Worm (Caenorhabditis elegans) whole organism, L1 larva: ENCODE results near the gene C08B11.9.

Experiments
- C16A3.4 ChIP-seq: fragments of 150-350 bp; optimal IDR thresholded peaks from 2 replicates; lab custom pipeline; 2014; ENCODE audit warnings: missing biosample characterization, missing genetic modification characterization
- C34B4.2 ChIP-seq: sonication (generic microtip); optimal IDR thresholded peaks from 2 replicates; lab custom pipeline; 2017; ENCODE audit warnings: mild to moderate bottlenecking, missing genetic modification characterization, missing compliant biosample characterization
- Y116A8C.19 ChIP-seq: sonication (generic microtip); optimal IDR thresholded peaks from 2 replicates; lab custom pipeline; 2016; ENCODE audit warnings: missing compliant biosample characterization, missing genetic modification characterization, borderline replicate concordance
- aly-2 ChIP-seq: fragments of 150-350 bp; optimal IDR thresholded peaks from 2 replicates; lab custom pipeline; 2014; ENCODE audit warnings: missing biosample characterization, missing genetic modification characterization
- ceh-88 ChIP-seq: fragments of 200-800 bp; sonication (Bioruptor generic); IDR thresholded peaks from 2 replicates; pipeline ENCODE4 v1.3.6; 2022; ENCODE audit warnings: missing genetic modification characterization, missing compliant biosample characterization
- dpl-1 ChIP-seq, 3 experiments: fragments of 150-350 bp in 2 of 3; sonication (generic microtip) in 1 of 3; optimal IDR thresholded peaks; 2 replicates each; lab custom pipeline; 2014 to 2017; ENCODE audit warnings: missing biosample characterization in 3 of 3, missing genetic modification characterization in 3 of 3, missing genetic modification reagents in 3 of 3
- efl-1 ChIP-seq, 4 experiments: fragments of 150-350 bp; optimal IDR thresholded peaks in 3 of 4; peaks in 1 of 4; 1 replicate in 1 of 4; 2 replicates in 3 of 4; lab custom pipeline; 2014; ENCODE audit warnings: missing biosample characterization in 2 of 4, missing genetic modification characterization in 2 of 4, missing genetic modification reagents in 2 of 4
- efl-3 ChIP-seq: fragments of 200-800 bp; sonication (Bioruptor generic); optimal IDR thresholded peaks from 2 replicates; lab custom pipeline; 2018; ENCODE audit warnings: mild to moderate bottlenecking, missing genetic modification characterization, missing compliant biosample characterization
- elt-2 ChIP-seq: sonication (generic microtip); optimal IDR thresholded peaks from 2 replicates; lab custom pipeline; 2016; ENCODE audit warnings: missing genetic modification characterization, mild to moderate bottlenecking, inconsistent platforms, missing compliant biosample characterization, missing genetic modification reagents
- ets-5 ChIP-seq: fragments of 200-800 bp; sonication (Bioruptor generic); IDR thresholded peaks from 2 replicates; pipeline ENCODE4 v1.3.6; 2022; ENCODE audit warnings: missing genetic modification characterization, missing compliant biosample characterization
- hlh-17 ChIP-seq: fragments of 200-800 bp; sonication (Bioruptor generic); optimal IDR thresholded peaks from 2 replicates; lab custom pipeline; 2018; ENCODE audit warnings: missing genetic modification characterization, mild to moderate bottlenecking, missing compliant biosample characterization, moderate library complexity, borderline replicate concordance
- irx-1 ChIP-seq: sonication (generic microtip); optimal IDR thresholded peaks from 2 replicates; lab custom pipeline; 2016; ENCODE audit warnings: missing genetic modification characterization, missing compliant biosample characterization
- jun-1 ChIP-seq: fragments of 150-350 bp; optimal IDR thresholded peaks from 2 replicates; lab custom pipeline; 2014; ENCODE audit warnings: missing biosample characterization, missing genetic modification reagents, missing genetic modification characterization
- lin-15B ChIP-seq: fragments of 150-350 bp; sonication (generic microtip); optimal IDR thresholded peaks from 3 replicates; lab custom pipeline; 2014; ENCODE audit warnings: missing biosample characterization, missing genetic modification characterization
- lin-35 ChIP-seq, 2 experiments: fragments of 150-350 bp; optimal IDR thresholded peaks; 2 replicates each; lab custom pipeline; 2014; ENCODE audit warnings: missing biosample characterization in 2 of 2, missing genetic modification characterization in 2 of 2, missing genetic modification reagents in 2 of 2
- lin-39 ChIP-seq: fragments of 150-350 bp; optimal IDR thresholded peaks from 2 replicates; lab custom pipeline; 2014; ENCODE audit warnings: missing biosample characterization, missing genetic modification reagents, missing genetic modification characterization
- lir-3 ChIP-seq: sonication (generic microtip); optimal IDR thresholded peaks from 2 replicates; lab custom pipeline; 2016; ENCODE audit warnings: mild to moderate bottlenecking, missing genetic modification characterization, moderate library complexity, missing compliant biosample characterization; ENCODE audit not compliant: poor library complexity
- lsy-2 ChIP-seq, 2 experiments: fragments of 150-350 bp; optimal IDR thresholded peaks; 2 replicates each; lab custom pipeline; 2014; ENCODE audit warnings: missing biosample characterization in 2 of 2, missing genetic modification characterization in 2 of 2
- mab-9 ChIP-seq: fragments of 200-800 bp; sonication (Bioruptor generic); IDR thresholded peaks from 2 replicates; pipeline ENCODE4 v1.3.6; 2022; ENCODE audit warnings: missing genetic modification reagents, missing genetic modification characterization, missing compliant biosample characterization
- mdl-1 ChIP-seq, 2 experiments: fragments of 150-350 bp; optimal IDR thresholded peaks; 2 replicates each; lab custom pipeline; 2014 to 2017; ENCODE audit warnings: missing biosample characterization in 2 of 2, missing genetic modification characterization in 2 of 2, inconsistent platforms in 1 of 2
- mef-2 ChIP-seq: fragments of 150-350 bp; optimal IDR thresholded peaks from 2 replicates; lab custom pipeline; 2014; ENCODE audit warnings: missing biosample characterization, missing genetic modification characterization
- mep-1 ChIP-seq: fragments of 150-350 bp; optimal IDR thresholded peaks from 2 replicates; lab custom pipeline; 2014; ENCODE audit warnings: missing biosample characterization, missing genetic modification characterization
- nhr-11 ChIP-seq: fragments of 150-350 bp; optimal IDR thresholded peaks from 2 replicates; lab custom pipeline; 2014; ENCODE audit warnings: missing biosample characterization, missing genetic modification characterization
- nhr-19 ChIP-seq: fragments of 200-800 bp; sonication (Bioruptor generic); conservative IDR thresholded peaks from 2 replicates; pipeline ENCODE4 v1.3.6; 2022; ENCODE audit warnings: missing genetic modification characterization, missing compliant biosample characterization
- nhr-28 ChIP-seq: fragments of 150-350 bp; optimal IDR thresholded peaks from 2 replicates; lab custom pipeline; 2014; ENCODE audit warnings: missing biosample characterization, missing genetic modification characterization
- nhr-47 ChIP-seq: sonication (generic microtip); optimal IDR thresholded peaks from 2 replicates; lab custom pipeline; 2016; ENCODE audit warnings: mild to moderate bottlenecking, missing genetic modification characterization, moderate library complexity, missing compliant biosample characterization
- nhr-71 ChIP-seq: sonication (generic microtip); optimal IDR thresholded peaks from 2 replicates; lab custom pipeline; 2016; ENCODE audit warnings: mild to moderate bottlenecking, missing genetic modification characterization, moderate library complexity, missing compliant biosample characterization
- nhr-76 ChIP-seq: sonication (generic microtip); optimal IDR thresholded peaks from 2 replicates; lab custom pipeline; 2017; ENCODE audit warnings: missing biosample characterization, missing genetic modification characterization
- nhr-85 ChIP-seq: sonication (generic microtip); peaks from one replicate; lab custom pipeline; 2016; ENCODE audit warnings: missing genetic modification characterization, inconsistent platforms, missing compliant biosample characterization
- nhr-90 ChIP-seq: sonication (generic microtip); optimal IDR thresholded peaks from 2 replicates; lab custom pipeline; 2016; ENCODE audit warnings: mild to moderate bottlenecking, missing genetic modification characterization, missing compliant biosample characterization; ENCODE audit not compliant: poor library complexity
- pax-3 ChIP-seq: fragments of 200-800 bp; sonication (Bioruptor generic); optimal IDR thresholded peaks from 2 replicates; lab custom pipeline; 2018; ENCODE audit warnings: mild to moderate bottlenecking, missing genetic modification characterization, moderate library complexity, missing compliant biosample characterization
- rnt-1 ChIP-seq: sonication (generic microtip); optimal IDR thresholded peaks from 2 replicates; lab custom pipeline; 2016; ENCODE audit warnings: mild to moderate bottlenecking, missing genetic modification characterization, moderate library complexity, missing compliant biosample characterization
- snpc-4 ChIP-seq: fragments of 150-350 bp; optimal IDR thresholded peaks from 2 replicates; lab custom pipeline; 2014; ENCODE audit warnings: missing biosample characterization, missing genetic modification characterization
- snu-23 ChIP-seq: sonication (generic microtip); optimal IDR thresholded peaks from 2 replicates; lab custom pipeline; 2016; ENCODE audit warnings: missing genetic modification characterization, missing compliant biosample characterization
- sptf-1 ChIP-seq: fragments of 150-350 bp; optimal IDR thresholded peaks from 2 replicates; lab custom pipeline; 2014; ENCODE audit warnings: missing biosample characterization, missing genetic modification characterization
- swsn-7 ChIP-seq: sonication (generic microtip); optimal IDR thresholded peaks from 2 replicates; lab custom pipeline; 2016; ENCODE audit warnings: missing genetic modification characterization, missing compliant biosample characterization
- tbx-2 ChIP-seq: sonication (generic microtip); optimal IDR thresholded peaks from 2 replicates; lab custom pipeline; 2016; ENCODE audit warnings: missing genetic modification characterization, missing compliant biosample characterization
- vab-15 ChIP-seq: sonication (generic microtip); optimal IDR thresholded peaks from 2 replicates; lab custom pipeline; 2017; ENCODE audit warnings: missing genotype, mild to moderate bottlenecking, missing genetic modification characterization, missing compliant biosample characterization
- xbp-1 ChIP-seq: sonication (generic microtip); optimal IDR thresholded peaks from 2 replicates; lab custom pipeline; 2016; ENCODE audit warnings: missing genetic modification characterization, missing compliant biosample characterization
- zip-4 ChIP-seq: fragments of 200-800 bp; sonication (Bioruptor generic); optimal IDR thresholded peaks from 2 replicates; lab custom pipeline; 2018; ENCODE audit warnings: mild to moderate bottlenecking, missing genetic modification characterization, moderate library complexity, missing compliant biosample characterization

The C08B11.9 gene

ce11 chrII:8027663-8028062 lies 10.3 kb downstream of the C08B11.9 start, which contains the start of gene swsn-7:
Gene swsn-7 (minus strand): TSS chrII:8027763.
- TF ChIP-seq efl-1 (optimal IDR thresholded peaks at IDR 0.05; lab: Kevin White, UChicago) = no peak
- TF ChIP-seq efl-1 (GFP tag; optimal IDR thresholded peaks at IDR 0.05 in 1 of 2; lab: Kevin White, UChicago) = peak in 1 of 2 experiments; percentile 61
- no peak for TF ChIP-seq lin-39
- TF ChIP-seq, all 84 proteins: peak for 1

- TF ChIP-seq mef-2 (tag; lab: Kevin White, UChicago) (no peak), nhr-11 (tag; lab: Kevin White, UChicago) (no peak), C34B4.2 (no peak), tbx-2 (tag; lab: Kevin White, UChicago) (no peak), nhr-85 (tag; lab: Kevin White, UChicago) (no peak), Y116A8C.19 (tag; lab: Kevin White, UChicago) (no peak), aly-2 (no peak), pax-3 (tag; lab: Kevin White, UChicago) (no peak), ets-5 (GFP tag; lab: Robert Waterston, UW) (no peak), nhr-47 (tag; lab: Kevin White, UChicago) (no peak), lir-3 (tag; lab: Kevin White, UChicago) (no peak), lsy-2 (tag; optimal IDR thresholded peaks at IDR 0.05; lab: Kevin White, UChicago) (no peak), lin-15B (tag; lab: Kevin White, UChicago) (no peak)
Measured at ce11 chrII:8022461-8022860, 15.5 kb downstream of the C08B11.9 start, which contains the start of gene hda-2. Gene hda-2 (minus strand): TSS chrII:8022561.

- TF ChIP-seq efl-1 (optimal IDR thresholded peaks at IDR 0.05; lab: Kevin White, UChicago) (no peak), efl-1 (GFP tag; optimal IDR thresholded peaks at IDR 0.05 in 1 of 2; lab: Kevin White, UChicago) (peak in 1 of 2 experiments; percentile 54), mep-1 (tag; lab: Kevin White, UChicago) (no peak), sptf-1 (tag; lab: Kevin White, UChicago) (no peak), aly-2 (peak; percentile 47), nhr-90 (tag; lab: Kevin White, UChicago) (peak; percentile 20)
Measured at ce11 chrII:8020580-8021044, 17.4 kb downstream of the C08B11.9 start.

- TF ChIP-seq efl-1 (optimal IDR thresholded peaks at IDR 0.05; lab: Kevin White, UChicago) (peak in 1 of 2 experiments; percentile 12), efl-1 (GFP tag; optimal IDR thresholded peaks at IDR 0.05 in 1 of 2; lab: Kevin White, UChicago) (no peak), lir-3 (tag; lab: Kevin White, UChicago) (peak; percentile 7), efl-3 (GFP tag; lab: Kevin White, UChicago) (no peak)
- TF ChIP-seq, all 84 proteins: peak for 2
Measured at ce11 chrII:8017380-8017779, 20.6 kb downstream of the C08B11.9 start, which contains the start of gene zyg-11. Gene zyg-11 (plus strand): TSS chrII:8017680.

ce11 chrII:8016761-8017160 lies 21.2 kb downstream of the C08B11.9 start:
- TF ChIP-seq mab-9 (0 out of 2 replicates have a peak, but pooled peaks have one; percentile 39), lir-3 (tag; lab: Kevin White, UChicago) (peak; percentile 65), nhr-76 (tag; lab: Kevin White, UChicago) (no peak), lin-35 (GFP tag; optimal IDR thresholded peaks at IDR 0.05; lab: Kevin White, UChicago) (peak; percentile 35 to 86), swsn-7 (peak; percentile 80), nhr-90 (tag; lab: Kevin White, UChicago) (peak; percentile 89), lsy-2 (tag; optimal IDR thresholded peaks at IDR 0.05; lab: Kevin White, UChicago) (peak; percentile 46 to 82), elt-2 (peak; percentile 82), tbx-2 (tag; lab: Kevin White, UChicago) (peak; percentile 69), lin-39 (peak; percentile 6), jun-1 (tag; lab: Kevin White, UChicago) (peak; percentile 54), hlh-17 (GFP tag; lab: Kevin White, UChicago) (no peak), snu-23 (peak; percentile 88), nhr-19 (GFP tag; lab: Robert Waterston, UW) (peak; percentile 80), nhr-28 (tag; lab: Kevin White, UChicago) (no peak), xbp-1 (tag; lab: Kevin White, UChicago) (peak; percentile 43), nhr-71 (tag; lab: Kevin White, UChicago) (peak; percentile 93), rnt-1 (no peak), snpc-4 (tag; lab: Kevin White, UChicago) (peak; percentile 23), ceh-88 (GFP tag; lab: Robert Waterston, UW) (peak; percentile 22; the same call in 1 of the 2 replicates), C16A3.4 (tag; lab: Kevin White, UChicago) (peak; percentile 74), mdl-1 (tag; optimal IDR thresholded peaks at IDR 0.05; lab: Kevin White, UChicago) (peak; percentile 19 to 95), efl-1 (optimal IDR thresholded peaks at IDR 0.05; lab: Kevin White, UChicago) (peak; percentile 17 to 43), efl-1 (GFP tag; optimal IDR thresholded peaks at IDR 0.05 in 1 of 2; lab: Kevin White, UChicago) (peak; percentile 7 to 95), irx-1 (tag; lab: Kevin White, UChicago) (peak; percentile 22), zip-4 (GFP tag; lab: Kevin White, UChicago) (no peak), dpl-1 (GFP tag; optimal IDR thresholded peaks at IDR 0.05; lab: Kevin White, UChicago) (peak in 2 of 3 experiments; percentile 52 to 57), nhr-85 (tag; lab: Kevin White, UChicago) (peak; percentile 99), vab-15 (tag; lab: Kevin White, UChicago) (peak; percentile 83)
